Fruit fly (Drosophila melanogaster) whole organism, embryonic: ENCODE results near the gene Bace.

Experiments
- Atf-2 ChIP-seq: fragments of 200-800 bp; sonication (Bioruptor generic); optimal IDR thresholded peaks from 2 replicates; lab custom pipeline; 2016; ENCODE audit warnings: missing biosample characterization, missing genetic modification characterization
- B-H1 ChIP-seq: fragments of 200-800 bp; sonication (Bioruptor generic); IDR thresholded peaks from 3 replicates; pipeline ENCODE4 v1.3.6; 2022; ENCODE audit warnings: missing biosample characterization, missing genetic modification characterization
- B-H2 ChIP-seq: fragments of 200-800 bp; sonication (Bioruptor generic); optimal IDR thresholded peaks from 2 replicates; lab custom pipeline; 2018; ENCODE audit warnings: missing biosample characterization, mild to moderate bottlenecking, missing genetic modification characterization
- CG10267 ChIP-seq: fragments of 200-800 bp; sonication (Bioruptor generic); optimal IDR thresholded peaks from 2 replicates; lab custom pipeline; 2018; ENCODE audit warnings: missing biosample characterization, mild to moderate bottlenecking, missing genetic modification characterization, moderate library complexity
- CG10979 ChIP-seq: fragments of 200-800 bp; sonication (Bioruptor generic); optimal IDR thresholded peaks from 2 replicates; lab custom pipeline; 2018; ENCODE audit warnings: missing biosample characterization, mild to moderate bottlenecking, missing genetic modification characterization, moderate library complexity
- CG11247 ChIP-seq: fragments of 200-800 bp; sonication (Bioruptor generic); IDR thresholded peaks from 2 replicates; pipeline ENCODE4 v1.3.6; 2022; ENCODE audit warnings: missing biosample characterization, missing genetic modification characterization
- CG11695 ChIP-seq: fragments of 200-800 bp; sonication (Bioruptor generic); IDR thresholded peaks from 3 replicates; pipeline ENCODE4 v1.3.6; 2022; ENCODE audit warnings: missing biosample characterization, missing genetic modification characterization
- CG12219 ChIP-seq: fragments of 200-800 bp; sonication (Bioruptor generic); optimal IDR thresholded peaks from 3 replicates; lab custom pipeline; 2018; ENCODE audit warnings: missing biosample characterization, mild to moderate bottlenecking, missing genetic modification characterization
- CG12744 ChIP-seq: fragments of 200-800 bp; sonication (Bioruptor generic); optimal IDR thresholded peaks from 2 replicates; lab custom pipeline; 2016; ENCODE audit warnings: missing biosample characterization, missing genetic modification characterization
- CG1602 ChIP-seq: fragments of 200-800 bp; sonication (Bioruptor generic); optimal IDR thresholded peaks from 3 replicates; lab custom pipeline; 2016; ENCODE audit warnings: missing biosample characterization, missing genetic modification characterization
- CG17802 ChIP-seq: fragments of 200-800 bp; sonication (Bioruptor generic); optimal IDR thresholded peaks from 2 replicates; lab custom pipeline; 2018; ENCODE audit warnings: missing biosample characterization, mild to moderate bottlenecking, missing genetic modification characterization, moderate library complexity
- CG17829 ChIP-seq: fragments of 200-800 bp; optimal IDR thresholded peaks from 2 replicates; lab custom pipeline; 2019; ENCODE audit warnings: missing biosample characterization, mild to moderate bottlenecking, missing genetic modification characterization, moderate library complexity
- CG18619 ChIP-seq: fragments of 200-800 bp; sonication (Bioruptor generic); optimal IDR thresholded peaks from 3 replicates; lab custom pipeline; 2017; ENCODE audit warnings: missing biosample characterization, mild to moderate bottlenecking, missing genetic modification characterization
- CG2712 ChIP-seq: fragments of 200-800 bp; optimal IDR thresholded peaks from 3 replicates; lab custom pipeline; 2019; ENCODE audit warnings: missing biosample characterization, mild to moderate bottlenecking, missing genetic modification characterization, moderate library complexity
- CG31388 ChIP-seq: fragments of 200-800 bp; sonication (Bioruptor generic); optimal IDR thresholded peaks from 2 replicates; lab custom pipeline; 2016; ENCODE audit warnings: missing biosample characterization, missing genetic modification characterization
- CG3726 ChIP-seq: fragments of 200-800 bp; sonication (Bioruptor generic); IDR thresholded peaks from 3 replicates; pipeline ENCODE4, ENCODE4 v1.3.6; 2022; ENCODE audit warnings: missing biosample characterization, missing genetic modification characterization
- CG6254 ChIP-seq: fragments of 200-800 bp; sonication (Bioruptor generic); optimal IDR thresholded peaks from 3 replicates; lab custom pipeline; 2017; ENCODE audit warnings: mild to moderate bottlenecking, missing biosample characterization, missing genetic modification reagents, missing genetic modification characterization
- CG6683 ChIP-seq: fragments of 200-800 bp; sonication (Bioruptor generic); optimal IDR thresholded peaks from 2 replicates; lab custom pipeline; 2017; ENCODE audit warnings: missing biosample characterization, mild to moderate bottlenecking, missing genetic modification characterization, missing genetic modification reagents
- CG7357 ChIP-seq: fragments of 200-800 bp; sonication (Bioruptor generic); IDR thresholded peaks from 3 replicates; pipeline ENCODE4 v1.3.6; 2022; ENCODE audit warnings: missing biosample characterization, missing genetic modification characterization
- CG7556 ChIP-seq: fragments of 200-800 bp; sonication (Bioruptor generic); optimal IDR thresholded peaks from 2 replicates; lab custom pipeline; 2017; ENCODE audit warnings: missing biosample characterization, mild to moderate bottlenecking, missing genetic modification characterization
- CG7839 ChIP-seq: fragments of 200-800 bp; sonication (Bioruptor generic); optimal IDR thresholded peaks from 3 replicates; lab custom pipeline; 2018; ENCODE audit warnings: missing biosample characterization, mild to moderate bottlenecking, missing genetic modification characterization, moderate library complexity
- CG9876 ChIP-seq: fragments of 200-800 bp; sonication (Bioruptor generic); optimal IDR thresholded peaks from 2 replicates; lab custom pipeline; 2016; ENCODE audit warnings: missing biosample characterization, missing genetic modification characterization
- Dfd ChIP-seq, 2 experiments: fragments of >200 bp; optimal IDR thresholded peaks; 2 replicates each; lab custom pipeline; 2017; ENCODE audit warnings: missing biosample characterization in 2 of 2, missing genetic modification characterization in 2 of 2
- Eip74EF ChIP-seq, 2 experiments: fragments of 200-800 bp in 1 of 2; fragments of >200 bp in 1 of 2; sonication (Bioruptor generic) in 1 of 2; optimal IDR thresholded peaks; 2 replicates each; lab custom pipeline; 2017 to 2019; ENCODE audit warnings: missing biosample characterization in 2 of 2, missing genetic modification characterization in 2 of 2, mild to moderate bottlenecking in 1 of 2, moderate library complexity in 1 of 2
- Fer3 ChIP-seq: fragments of 200-800 bp; sonication (Bioruptor generic); optimal IDR thresholded peaks from 2 replicates; lab custom pipeline; 2018; ENCODE audit warnings: missing biosample characterization, mild to moderate bottlenecking, missing genetic modification characterization, moderate library complexity
- HHEX ChIP-seq: fragments of 200-800 bp; sonication (Bioruptor generic); optimal IDR thresholded peaks from 3 replicates; lab custom pipeline; 2017; ENCODE audit warnings: missing biosample characterization, mild to moderate bottlenecking, missing genetic modification characterization, missing genetic modification reagents
- Lpt ChIP-seq: fragments of >200 bp; optimal IDR thresholded peaks from 2 replicates; lab custom pipeline; 2018; ENCODE audit warnings: missing biosample characterization, missing genetic modification characterization
- MTF-1 ChIP-seq: fragments of 200-800 bp; sonication (Bioruptor generic); optimal IDR thresholded peaks from 2 replicates; lab custom pipeline; 2018; ENCODE audit warnings: missing biosample characterization, mild to moderate bottlenecking, missing genetic modification characterization, borderline replicate concordance
- Mrtf ChIP-seq: fragments of 200-800 bp; sonication (Bioruptor generic); IDR thresholded peaks from 3 replicates; pipeline ENCODE4 v1.3.6; 2022; ENCODE audit warnings: missing biosample characterization, missing genetic modification characterization
- Nf-YB ChIP-seq: fragments of 200-800 bp; sonication (Bioruptor generic); optimal IDR thresholded peaks from 3 replicates; lab custom pipeline; 2019; ENCODE audit warnings: missing biosample characterization, mild to moderate bottlenecking, missing genetic modification characterization, moderate library complexity
- Six4 ChIP-seq: fragments of 200-800 bp; sonication (Bioruptor generic); optimal IDR thresholded peaks from 2 replicates; lab custom pipeline; 2016; ENCODE audit warnings: missing biosample characterization, missing genetic modification characterization
- Usf ChIP-seq: fragments of 200-800 bp; sonication (Bioruptor generic); optimal IDR thresholded peaks from 2 replicates; lab custom pipeline; 2017; ENCODE audit warnings: missing genotype, missing biosample characterization, missing genetic modification characterization
- chif ChIP-seq, 2 experiments: fragments of 200-800 bp; sonication (Bioruptor generic); optimal IDR thresholded peaks; 3 replicates each; lab custom pipeline; 2016; ENCODE audit warnings: missing biosample characterization in 2 of 2, missing genetic modification characterization in 2 of 2
- chn ChIP-seq: fragments of 200-800 bp; sonication (Bioruptor generic); optimal IDR thresholded peaks from 2 replicates; lab custom pipeline; 2016; ENCODE audit warnings: missing biosample characterization, missing genetic modification characterization
- gce ChIP-seq: fragments of 200-800 bp; sonication (Bioruptor generic); IDR thresholded peaks from 3 replicates; pipeline ENCODE4 v1.3.6; 2022; ENCODE audit warnings: missing biosample characterization, missing genetic modification characterization
- gcm ChIP-seq: fragments of 200-800 bp; sonication (Bioruptor generic); optimal IDR thresholded peaks from 2 replicates; lab custom pipeline; 2019; ENCODE audit warnings: missing biosample characterization, mild to moderate bottlenecking, missing genetic modification characterization, moderate library complexity
- gem ChIP-seq: fragments of 200-800 bp; sonication (Bioruptor generic); optimal IDR thresholded peaks from 2 replicates; lab custom pipeline; 2019; ENCODE audit warnings: missing biosample characterization, mild to moderate bottlenecking, missing genetic modification characterization, moderate library complexity
- hkb ChIP-seq, 2 experiments: fragments of 200-800 bp in 1 of 2; fragments of >200 bp in 1 of 2; sonication (Bioruptor generic) in 1 of 2; IDR thresholded peaks in 1 of 2; optimal IDR thresholded peaks in 1 of 2; 2 replicates each; pipeline versions ENCODE4 v1.3.6 to Lab custom; 2017 to 2022; ENCODE audit warnings: missing biosample characterization in 1 of 2, missing genetic modification characterization in 1 of 2
- jigr1 ChIP-seq: fragments of 200-800 bp; sonication (Bioruptor generic); IDR thresholded peaks from 3 replicates; pipeline ENCODE4 v1.3.6; 2022; ENCODE audit warnings: missing biosample characterization, missing genetic modification characterization
- kni ChIP-seq: fragments of 200-800 bp; sonication (Bioruptor generic); optimal IDR thresholded peaks from 3 replicates; lab custom pipeline; 2017; ENCODE audit warnings: mild to moderate bottlenecking, missing biosample characterization, missing genetic modification reagents, missing genetic modification characterization
- mam ChIP-seq: fragments of 200-800 bp; sonication (Bioruptor generic); optimal IDR thresholded peaks from 3 replicates; lab custom pipeline; 2016; ENCODE audit warnings: missing biosample characterization, missing genetic modification characterization
- org-1 ChIP-seq: fragments of 200-800 bp; sonication (Bioruptor generic); optimal IDR thresholded peaks from 2 replicates; lab custom pipeline; 2017; ENCODE audit warnings: missing biosample characterization, missing genetic modification characterization
- prd ChIP-seq, 3 experiments: fragments of >200 bp in 2 of 3; fragments of 200-800 bp in 1 of 3; sonication (Bioruptor generic) in 1 of 3; optimal IDR thresholded peaks in 2 of 3; IDR thresholded peaks in 1 of 3; 2 replicates in 2 of 3; 3 replicates in 1 of 3; pipeline versions ENCODE4 v1.3.6 to Lab custom; 2017 to 2022; ENCODE audit warnings: missing biosample characterization in 1 of 3, missing genetic modification characterization in 1 of 3
- sens ChIP-seq: fragments of 200-800 bp; sonication (Bioruptor generic); peaks from one replicate; lab custom pipeline; 2016; ENCODE audit warnings: missing biosample characterization, missing genetic modification characterization
- sens-2 ChIP-seq: fragments of 200-800 bp; sonication (Bioruptor generic); IDR thresholded peaks from 2 replicates; pipeline ENCODE4 v1.3.6; 2022; ENCODE audit warnings: missing biosample characterization, missing genetic modification characterization
- stc ChIP-seq: fragments of 200-800 bp; sonication (Bioruptor generic); IDR thresholded peaks from 2 replicates; pipeline ENCODE4 v1.3.6; 2022; ENCODE audit warnings: missing biosample characterization, missing genetic modification characterization
- tll ChIP-seq, 2 experiments: fragments of 200-800 bp in 1 of 2; fragments of >200 bp in 1 of 2; sonication (Bioruptor generic) in 1 of 2; optimal IDR thresholded peaks; 2 replicates each; lab custom pipeline; 2017 to 2019; ENCODE audit warnings: missing biosample characterization in 2 of 2, missing genetic modification characterization in 2 of 2, mild to moderate bottlenecking in 1 of 2, moderate library complexity in 1 of 2
- toy ChIP-seq: fragments of 200-800 bp; sonication (Bioruptor generic); IDR thresholded peaks from 2 replicates; pipeline ENCODE4 v1.3.6; 2022; ENCODE audit warnings: missing biosample characterization, missing genetic modification characterization

Gene Bace

dm6 chr2L:8461782-8462453 lies 34.2 kb downstream of the Bace start (continued):
- no peak for TF ChIP-seq tll (GFP tag; optimal IDR thresholded peaks at IDR 0.05; lab: Kevin White, UChicago)
- TF ChIP-seq Usf (GFP tag; lab: Kevin White, UChicago), result no peak
- no peak for TF ChIP-seq HHEX (GFP tag; lab: Kevin White, UChicago)
- TF ChIP-seq CG11695, result no peak
- TF ChIP-seq CG10979 (tag; lab: Kevin White, UChicago), result peak; percentile 29
- no peak for TF ChIP-seq CG6683
- no peak for TF ChIP-seq hkb (optimal IDR thresholded peaks at IDR 0.05; lab: Kevin White, UChicago)
- 0 out of 2 replicates have a peak, but pooled peaks have one; percentile 44 for TF ChIP-seq hkb (GFP tag; IDR thresholded peaks at IDR 0.05; lab: Robert Waterston, UW)
- no peak for TF ChIP-seq CG7357 (GFP tag; lab: Robert Waterston, UW)
- TF ChIP-seq B-H2 (GFP tag; lab: Kevin White, UChicago), result no peak
- TF ChIP-seq CG7839 (tag; lab: Kevin White, UChicago), result peak; percentile 47
- TF ChIP-seq CG6254, result no peak
- TF ChIP-seq CG31388 (GFP tag; lab: Kevin White, UChicago), result no peak
- no peak for TF ChIP-seq stc (GFP tag; lab: Robert Waterston, UW)
- no peak for TF ChIP-seq toy (GFP tag; lab: Robert Waterston, UW)
- TF ChIP-seq sens (GFP tag; lab: Kevin White, UChicago), result peak; percentile 72
- TF ChIP-seq CG1602 (GFP tag; lab: Kevin White, UChicago), result no peak
- TF ChIP-seq Atf-2 (GFP tag; lab: Kevin White, UChicago), result no peak
- no peak for TF ChIP-seq Eip74EF (GFP tag; optimal IDR thresholded peaks at IDR 0.05; lab: Kevin White, UChicago)
- peak; percentile 4 for TF ChIP-seq CG17829 (tag; lab: Kevin White, UChicago)
- no peak for TF ChIP-seq CG3726
- TF ChIP-seq Six4, result no peak
- peak; percentile 48 for TF ChIP-seq CG2712 (tag; lab: Kevin White, UChicago)
- no peak for TF ChIP-seq prd (optimal IDR thresholded peaks at IDR 0.05; lab: Kevin White, UChicago)
- 0 out of 3 replicates have a peak, but pooled peaks have one; percentile 18 for TF ChIP-seq prd (GFP tag; IDR thresholded peaks at IDR 0.05; lab: Robert Waterston, UW)
- TF ChIP-seq sens-2, result peak; percentile 27; the same call in 1 of the 2 replicates
- no peak for TF ChIP-seq gce (GFP tag; lab: Robert Waterston, UW)
- no peak for TF ChIP-seq CG12744
- no peak for TF ChIP-seq CG11247
- no peak for TF ChIP-seq gcm (GFP tag; lab: Kevin White, UChicago)
- peak; percentile 40 for TF ChIP-seq org-1 (GFP tag; lab: Kevin White, UChicago)
- peak; percentile 35 for TF ChIP-seq Fer3 (tag; lab: Kevin White, UChicago)
- TF ChIP-seq Nf-YB (GFP tag; lab: Kevin White, UChicago), result no peak
- no peak for TF ChIP-seq Lpt (GFP tag; lab: Kevin White, UChicago)
- no peak for TF ChIP-seq B-H1 (GFP tag; lab: Robert Waterston, UW)
- no peak for TF ChIP-seq CG12219 (GFP tag; lab: Kevin White, UChicago)
- no peak for TF ChIP-seq MTF-1 (GFP tag; lab: Kevin White, UChicago)
- TF ChIP-seq CG9876 (GFP tag; lab: Kevin White, UChicago), result no peak
- TF ChIP-seq CG17802, result no peak
- no peak for TF ChIP-seq jigr1
- TF ChIP-seq chif (GFP tag; optimal IDR thresholded peaks at IDR 0.05; lab: Kevin White, UChicago), result peak; percentile 1 to 30
- TF ChIP-seq Dfd (GFP tag; optimal IDR thresholded peaks at IDR 0.05; lab: Kevin White, UChicago), result no peak
- no peak for TF ChIP-seq Mrtf (GFP tag; lab: Robert Waterston, UW)
- TF ChIP-seq mam (GFP tag; lab: Kevin White, UChicago), result peak; percentile 41
- no peak for TF ChIP-seq kni (GFP tag; lab: Kevin White, UChicago)
- TF ChIP-seq CG7556, result peak; percentile 5
- no peak for TF ChIP-seq chn (GFP tag; lab: Kevin White, UChicago)
- TF ChIP-seq CG18619 (GFP tag; lab: Kevin White, UChicago), result peak; percentile 42
- peak; percentile 10 for TF ChIP-seq CG10267 (tag; lab: Kevin White, UChicago)
- peak; percentile 64 for TF ChIP-seq gem (tag; lab: Kevin White, UChicago)
